Worm (Caenorhabditis elegans): ENCODE results near the gene F09A5.3.

DNA sequence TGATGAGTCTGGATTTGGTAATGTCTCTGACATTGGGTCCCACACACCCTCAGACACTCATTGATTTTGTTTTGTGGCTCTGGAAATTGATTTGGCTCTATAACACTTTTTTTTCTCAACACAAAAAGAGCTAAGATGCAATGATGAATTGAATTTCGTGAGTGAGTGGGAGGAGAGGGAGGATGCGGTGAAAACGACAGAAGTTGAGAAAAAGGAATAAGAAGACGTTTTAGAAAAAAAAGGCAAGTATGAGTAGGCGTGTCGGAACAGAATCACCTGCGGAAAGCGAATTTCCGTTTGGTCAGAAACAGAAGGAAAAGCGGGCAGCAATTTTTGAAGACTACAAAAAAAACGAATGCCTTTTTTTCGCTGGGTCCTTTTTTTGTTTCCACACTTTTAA is 14.3 kb downstream of the F09A5.3 start:
- TF ChIP-seq med-1 (GFP tag; optimal IDR thresholded peaks at IDR 0.05; ENCODE audit: insufficient read depth), result no peak
- TF ChIP-seq T22C8.4 (GFP tag; IDR thresholded peaks at IDR 0.05), result no peak
- no peak for TF ChIP-seq tab-1 (GFP tag; IDR thresholded peaks at IDR 0.05)
- no peak for TF ChIP-seq flt-1 (GFP tag; IDR thresholded peaks at IDR 0.05)
- TF ChIP-seq cog-1 (tag; optimal IDR thresholded peaks at IDR 0.05), result no peak

All from whole organism, midembryonic.